Fruit fly (Drosophila melanogaster) whole organism, embryonic: ENCODE measurements around the gene nAChRbeta1.

Source experiments
- CG42726 ChIP-seq: fragments of 200-800 bp; sonication (Bioruptor generic); IDR thresholded peaks from 2 replicates; pipeline ENCODE4 v1.3.6; 2022; ENCODE audit warnings: missing biosample characterization, missing genetic modification characterization; ENCODE audit not compliant: partially characterized antibody
- CG4820 ChIP-seq: fragments of 200-800 bp; sonication (Bioruptor generic); optimal IDR thresholded peaks from 3 replicates; lab custom pipeline; 2016; ENCODE audit warnings: missing biosample characterization, missing genetic modification characterization
- CG6654 ChIP-seq: fragments of 200-800 bp; sonication (Bioruptor generic); optimal IDR thresholded peaks from 2 replicates; lab custom pipeline; 2017; ENCODE audit warnings: missing biosample characterization, mild to moderate bottlenecking, missing genetic modification characterization
- CG8281 ChIP-seq: fragments of 200-800 bp; sonication (Bioruptor generic); optimal IDR thresholded peaks from 2 replicates; lab custom pipeline; 2018; ENCODE audit warnings: missing biosample characterization, mild to moderate bottlenecking, missing genetic modification characterization, moderate library complexity
- br ChIP-seq: fragments of >200 bp; optimal IDR thresholded peaks from 2 replicates; lab custom pipeline; 2017
- dan ChIP-seq: fragments of 200-800 bp; sonication (Bioruptor generic); IDR thresholded peaks from 2 replicates; pipeline ENCODE4 v1.3.6; 2022; ENCODE audit warnings: missing biosample characterization, missing genetic modification characterization
- pros ChIP-seq: fragments of 200-800 bp; sonication (Bioruptor generic); optimal IDR thresholded peaks from 3 replicates; lab custom pipeline; 2019; ENCODE audit warnings: missing biosample characterization, mild to moderate bottlenecking, missing genetic modification characterization, moderate library complexity
- pzg ChIP-seq: fragments of 200-800 bp; sonication (Bioruptor generic); optimal IDR thresholded peaks from 3 replicates; lab custom pipeline; 2018; ENCODE audit warnings: missing biosample characterization, mild to moderate bottlenecking, missing genetic modification characterization, moderate library complexity
- yki ChIP-seq: fragments of >200 bp; optimal IDR thresholded peaks from 3 replicates; lab custom pipeline; 2018

DNA sequence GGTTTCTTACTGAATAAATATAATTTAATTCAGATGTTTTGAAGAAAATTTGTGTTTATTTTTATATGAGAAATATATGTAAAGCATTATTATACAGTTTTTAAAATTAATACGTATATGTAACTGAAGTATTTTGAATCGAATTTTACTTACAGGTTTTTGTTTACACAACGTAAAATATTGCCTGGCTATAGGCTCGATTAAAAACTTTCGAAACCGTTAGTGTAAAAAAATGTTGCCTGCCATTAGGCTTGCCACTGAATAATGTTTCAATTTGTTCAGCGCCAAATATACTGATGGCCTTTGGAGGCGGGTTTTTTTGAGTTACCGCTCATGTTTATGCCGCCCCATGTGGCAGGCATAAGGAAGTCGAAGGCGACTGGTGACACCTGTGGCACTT is 2.6 kb upstream of the nAChRbeta1 start:
- TF ChIP-seq CG8281 (tag; lab: Kevin White, UChicago) (peak; percentile 8), dan (GFP tag; lab: Robert Waterston, UW) (no peak), CG6654 (GFP tag; lab: Kevin White, UChicago) (no peak), pros (GFP tag; lab: Kevin White, UChicago) (no peak), br (lab: Kevin White, UChicago) (no peak), yki (lab: Kevin White, UChicago) (no peak), CG42726 (GFP tag; lab: Robert Waterston, UW) (no peak), pzg (GFP tag; lab: Kevin White, UChicago) (no peak), CG4820 (GFP tag; lab: Kevin White, UChicago) (no peak)
